Worm (Caenorhabditis elegans) whole organism, late embryonic: ENCODE measurements around the gene xpo-1.

ENCODE experiments used
- F13H6.1 ChIP-seq: sonication (generic microtip); optimal IDR thresholded peaks from 2 replicates; lab custom pipeline; 2016; ENCODE audit warnings: missing genetic modification characterization, missing compliant biosample characterization
- ceh-34 ChIP-seq: sonication (generic microtip); optimal IDR thresholded peaks from 2 replicates; lab custom pipeline; 2016; ENCODE audit warnings: mild to moderate bottlenecking, missing genetic modification characterization, missing compliant biosample characterization
- dmd-4 ChIP-seq: sonication (generic microtip); optimal IDR thresholded peaks from 2 replicates; lab custom pipeline; 2016; ENCODE audit warnings: borderline replicate concordance, missing genetic modification characterization, missing compliant biosample characterization
- elt-2 ChIP-seq: sonication (generic microtip); optimal IDR thresholded peaks from 2 replicates; lab custom pipeline; 2016; ENCODE audit warnings: missing genetic modification reagents, missing genetic modification characterization, missing compliant biosample characterization
- fkh-10 ChIP-seq: fragments of 150-350 bp; optimal IDR thresholded peaks from 2 replicates; lab custom pipeline; 2014; ENCODE audit warnings: missing biosample characterization, missing genetic modification reagents, missing genetic modification characterization
- madf-2 ChIP-seq: sonication (generic microtip); optimal IDR thresholded peaks from 2 replicates; lab custom pipeline; 2017; ENCODE audit warnings: missing genetic modification characterization, missing compliant biosample characterization
- nfya-1 ChIP-seq: sonication (generic microtip); optimal IDR thresholded peaks from 2 replicates; lab custom pipeline; 2017; ENCODE audit warnings: missing genetic modification characterization, mild to moderate bottlenecking, missing compliant biosample characterization, antibody characterized with exemption, moderate library complexity
- pag-3 ChIP-seq: sonication (generic microtip); optimal IDR thresholded peaks from 2 replicates; lab custom pipeline; 2016; ENCODE audit warnings: missing compliant biosample characterization, missing genetic modification characterization, borderline replicate concordance
- pha-4 ChIP-seq: fragments of 150-350 bp; optimal IDR thresholded peaks from 2 replicates; lab custom pipeline; 2018; ENCODE audit warnings: missing biosample characterization, missing genetic modification reagents, missing genetic modification characterization
- pros-1 ChIP-seq: fragments of 150-350 bp; optimal IDR thresholded peaks from 2 replicates; lab custom pipeline; 2014; ENCODE audit warnings: missing biosample characterization, missing genetic modification reagents, missing genetic modification characterization
- rnt-1 ChIP-seq: sonication (generic microtip); optimal IDR thresholded peaks from 2 replicates; lab custom pipeline; 2016; ENCODE audit warnings: missing genetic modification characterization, missing compliant biosample characterization
- unc-3 ChIP-seq, 2 experiments: fragments of 200-800 bp in 1 of 2; sonication (Bioruptor generic) in 1 of 2; sonication (generic microtip) in 1 of 2; conservative IDR thresholded peaks in 1 of 2; optimal IDR thresholded peaks in 1 of 2; 2 replicates each; pipeline versions ENCODE4 v1.3.6 to Lab custom; 2016 to 2022; ENCODE audit warnings: missing compliant biosample characterization in 2 of 2, missing genetic modification characterization in 2 of 2, missing genetic modification reagents in 1 of 2

DNA sequence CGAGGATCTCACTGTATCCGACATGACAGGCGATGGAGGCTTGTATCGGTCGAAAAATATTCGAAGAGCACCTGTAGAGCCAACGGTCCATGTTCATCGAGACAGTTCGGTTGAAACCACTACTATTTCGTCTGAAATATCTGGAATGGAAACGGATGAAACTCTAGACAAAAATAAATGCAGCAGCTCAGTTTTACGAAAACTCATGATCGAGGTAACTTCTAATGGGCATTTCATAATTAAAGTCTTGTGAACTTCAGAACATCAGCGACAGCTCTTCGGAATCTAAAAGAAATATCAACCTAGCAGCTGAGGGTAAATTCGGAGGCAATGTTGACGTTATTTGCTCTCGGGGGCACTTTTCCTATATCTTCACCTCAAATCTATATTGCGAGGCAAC is 29.6 kb upstream of the xpo-1 start:
- TF ChIP-seq pha-4 (tag; lab: Kevin White, UChicago) (no peak), elt-2 (no peak), nfya-1 (tag; lab: Kevin White, UChicago) (no peak), dmd-4 (tag; lab: Kevin White, UChicago) (no peak), madf-2 (no peak), rnt-1 (tag; lab: Kevin White, UChicago) (no peak), F13H6.1 (no peak), pros-1 (tag; lab: Kevin White, UChicago) (no peak), unc-3 (GFP tag; conservative IDR thresholded peaks at IDR 0.05; lab: Robert Waterston, UW) (no peak), unc-3 (tag; optimal IDR thresholded peaks at IDR 0.05; lab: Kevin White, UChicago) (no peak), ceh-34 (tag; lab: Kevin White, UChicago) (no peak), pag-3 (tag; lab: Kevin White, UChicago) (no peak), fkh-10 (GFP tag; lab: Kevin White, UChicago) (no peak)
